Fruit fly (Drosophila melanogaster) whole organism, embryonic: ENCODE results near the gene Sym.

Experiments used
- BEAF-32 ChIP-seq: fragments of 200-800 bp; sonication (Bioruptor generic); optimal IDR thresholded peaks from 3 replicates; lab custom pipeline; 2017; ENCODE audit warnings: missing biosample characterization, missing genetic modification characterization, mild to moderate bottlenecking, moderate library complexity, missing genetic modification reagents
- CG10274 ChIP-seq: fragments of 200-800 bp; sonication (Bioruptor generic); optimal IDR thresholded peaks from 3 replicates; lab custom pipeline; 2017; ENCODE audit warnings: missing biosample characterization, mild to moderate bottlenecking, missing genetic modification characterization
- CG10366 ChIP-seq: fragments of 200-800 bp; sonication (Bioruptor generic); IDR thresholded peaks from 2 replicates; pipeline ENCODE4 v1.3.6; 2022; ENCODE audit warnings: missing biosample characterization, missing genetic modification characterization
- CG14860 ChIP-seq: fragments of 200-800 bp; sonication (Bioruptor generic); IDR thresholded peaks from 3 replicates; pipeline ENCODE4 v1.3.6; 2022; ENCODE audit warnings: missing biosample characterization, missing genetic modification characterization; ENCODE audit not compliant: partially characterized antibody
- CG1602 ChIP-seq: fragments of 200-800 bp; sonication (Bioruptor generic); optimal IDR thresholded peaks from 3 replicates; lab custom pipeline; 2016; ENCODE audit warnings: missing biosample characterization, missing genetic modification characterization
- CG1603 ChIP-seq: fragments of 200-800 bp; sonication (Bioruptor generic); optimal IDR thresholded peaks from 2 replicates; lab custom pipeline; 2019; ENCODE audit warnings: missing biosample characterization, mild to moderate bottlenecking, missing genetic modification characterization, moderate library complexity
- CG17612 ChIP-seq: fragments of 200-800 bp; sonication (Bioruptor generic); IDR thresholded peaks from 2 replicates; pipeline ENCODE4 v1.3.6; 2022; ENCODE audit warnings: missing biosample characterization, missing genetic modification characterization
- CG17802 ChIP-seq: fragments of 200-800 bp; sonication (Bioruptor generic); optimal IDR thresholded peaks from 2 replicates; lab custom pipeline; 2018; ENCODE audit warnings: missing biosample characterization, mild to moderate bottlenecking, missing genetic modification characterization, moderate library complexity
- CG18476 ChIP-seq: fragments of 200-800 bp; sonication (Bioruptor generic); optimal IDR thresholded peaks from 2 replicates; lab custom pipeline; 2016; ENCODE audit warnings: missing biosample characterization, mild to moderate bottlenecking, missing genetic modification characterization
- CG33557 ChIP-seq: fragments of 200-800 bp; sonication (Bioruptor generic); optimal IDR thresholded peaks from 2 replicates; lab custom pipeline; 2019; ENCODE audit warnings: missing biosample characterization, mild to moderate bottlenecking, missing genetic modification characterization, moderate library complexity
- CG3995 ChIP-seq: fragments of 200-800 bp; sonication (Bioruptor generic); optimal IDR thresholded peaks from 3 replicates; lab custom pipeline; 2016; ENCODE audit warnings: missing biosample characterization, missing genetic modification characterization
- CG4328 ChIP-seq: fragments of 200-800 bp; sonication (Bioruptor generic); optimal IDR thresholded peaks from 3 replicates; lab custom pipeline; 2017; ENCODE audit warnings: missing biosample characterization, missing genetic modification reagents, missing genetic modification characterization
- CG4404 ChIP-seq: fragments of 200-800 bp; sonication (Bioruptor generic); IDR thresholded peaks from 2 replicates; pipeline ENCODE4 v1.3.6; 2022; ENCODE audit warnings: missing biosample characterization, missing genetic modification characterization
- CG4730 ChIP-seq: fragments of 200-800 bp; sonication (Bioruptor generic); IDR thresholded peaks from 2 replicates; pipeline ENCODE4 v1.3.6; 2022; ENCODE audit warnings: missing biosample characterization, missing genetic modification characterization
- CG6791 ChIP-seq: fragments of 200-800 bp; sonication (Bioruptor generic); IDR thresholded peaks from 3 replicates; pipeline ENCODE4 v1.3.6; 2022; ENCODE audit warnings: missing biosample characterization, missing genetic modification characterization; ENCODE audit not compliant: partially characterized antibody
- CG7271 ChIP-seq: fragments of 200-800 bp; sonication (Bioruptor generic); optimal IDR thresholded peaks from 2 replicates; lab custom pipeline; 2018; ENCODE audit warnings: missing biosample characterization, mild to moderate bottlenecking, missing genetic modification characterization, moderate library complexity
- CHES-1-like ChIP-seq: fragments of 200-800 bp; sonication (Bioruptor generic); optimal IDR thresholded peaks from 2 replicates; lab custom pipeline; 2016; ENCODE audit warnings: missing biosample characterization, missing genetic modification characterization
- CoRest ChIP-seq: fragments of 200-800 bp; sonication (Bioruptor generic); optimal IDR thresholded peaks from 3 replicates; lab custom pipeline; 2018; ENCODE audit warnings: missing biosample characterization, mild to moderate bottlenecking, missing genetic modification characterization, moderate library complexity
- Dad ChIP-seq: fragments of 200-800 bp; sonication (Bioruptor generic); optimal IDR thresholded peaks from 3 replicates; lab custom pipeline; 2016; ENCODE audit warnings: missing biosample characterization, missing genetic modification characterization
- Deaf1 ChIP-seq: fragments of 200-800 bp; optimal IDR thresholded peaks from 3 replicates; lab custom pipeline; 2019; ENCODE audit warnings: missing biosample characterization, mild to moderate bottlenecking, missing genetic modification characterization, moderate library complexity
- Dll ChIP-seq: fragments of 200-800 bp; sonication (Bioruptor generic); IDR thresholded peaks from 4 replicates; pipeline ENCODE4 v1.3.6; 2022; ENCODE audit warnings: missing biosample characterization, missing genetic modification characterization; ENCODE audit not compliant: partially characterized antibody
- ERR ChIP-seq: fragments of 200-800 bp; sonication (Bioruptor generic); optimal IDR thresholded peaks from 2 replicates; lab custom pipeline; 2016; ENCODE audit warnings: missing biosample characterization, missing genetic modification characterization
- Eip74EF ChIP-seq, 2 experiments: fragments of 200-800 bp in 1 of 2; fragments of >200 bp in 1 of 2; sonication (Bioruptor generic) in 1 of 2; optimal IDR thresholded peaks; 2 replicates each; lab custom pipeline; 2017 to 2019; ENCODE audit warnings: missing biosample characterization in 2 of 2, missing genetic modification characterization in 2 of 2, mild to moderate bottlenecking in 1 of 2, moderate library complexity in 1 of 2
- HLHmδ ChIP-seq: fragments of 200-800 bp; sonication (Bioruptor generic); optimal IDR thresholded peaks from 2 replicates; lab custom pipeline; 2018; ENCODE audit warnings: missing biosample characterization, mild to moderate bottlenecking, missing genetic modification characterization, moderate library complexity
- Lim3 ChIP-seq: fragments of 200-800 bp; sonication (Bioruptor generic); IDR thresholded peaks from 2 replicates; pipeline ENCODE4 v1.3.6; 2022; ENCODE audit warnings: missing biosample characterization, missing genetic modification characterization
- MBD-R2 ChIP-seq: fragments of 200-800 bp; sonication (Bioruptor generic); IDR thresholded peaks from 2 replicates; pipeline ENCODE4 v1.3.6; 2022; ENCODE audit warnings: missing biosample characterization, missing genetic modification characterization
- MESR4 ChIP-seq: fragments of 200-800 bp; sonication (Bioruptor generic); optimal IDR thresholded peaks from 2 replicates; lab custom pipeline; 2018; ENCODE audit warnings: missing biosample characterization, mild to moderate bottlenecking, missing genetic modification characterization, moderate library complexity
- Mes4 ChIP-seq: fragments of 200-800 bp; sonication (Bioruptor generic); optimal IDR thresholded peaks from 2 replicates; lab custom pipeline; 2016; ENCODE audit warnings: missing biosample characterization, missing genetic modification characterization
- Sox102F ChIP-seq: fragments of 200-800 bp; sonication (Bioruptor generic); optimal IDR thresholded peaks from 2 replicates; lab custom pipeline; 2018; ENCODE audit warnings: missing biosample characterization, mild to moderate bottlenecking, missing genetic modification characterization, moderate library complexity
- Taf1 ChIP-seq: fragments of 200-800 bp; sonication (Bioruptor generic); IDR thresholded peaks from 2 replicates; pipeline ENCODE4 v1.3.6; 2022; ENCODE audit warnings: missing biosample characterization, missing genetic modification characterization
- ab ChIP-seq: fragments of 200-800 bp; sonication (Bioruptor generic); optimal IDR thresholded peaks from 2 replicates; lab custom pipeline; 2016; ENCODE audit warnings: missing biosample characterization, missing genetic modification characterization
- al ChIP-seq: fragments of 200-800 bp; sonication (Bioruptor generic); IDR thresholded peaks from 2 replicates; pipeline ENCODE4 v1.3.6; 2022; ENCODE audit warnings: missing biosample characterization, missing genetic modification characterization
- ara ChIP-seq: fragments of 200-800 bp; sonication (Bioruptor generic); IDR thresholded peaks from 2 replicates; pipeline ENCODE4 v1.3.6; 2022; ENCODE audit warnings: missing biosample characterization, missing genetic modification characterization
- bbx ChIP-seq: fragments of 200-800 bp; sonication (Bioruptor generic); IDR thresholded peaks from 2 replicates; pipeline ENCODE4 v1.3.6; 2022; ENCODE audit warnings: missing biosample characterization, missing genetic modification characterization; ENCODE audit not compliant: partially characterized antibody
- crp ChIP-seq, 2 experiments: fragments of 200-800 bp; sonication (Bioruptor generic); optimal IDR thresholded peaks; 2 replicates in 1 of 2; 3 replicates in 1 of 2; lab custom pipeline; 2017; ENCODE audit warnings: missing biosample characterization in 2 of 2, missing genetic modification characterization in 2 of 2, mild to moderate bottlenecking in 1 of 2, moderate library complexity in 1 of 2
- dimm ChIP-seq: fragments of 200-800 bp; sonication (Bioruptor generic); IDR thresholded peaks from 2 replicates; pipeline ENCODE4 v1.3.6; 2022; ENCODE audit warnings: missing biosample characterization, missing genetic modification characterization
- ems ChIP-seq: fragments of 200-800 bp; sonication (Bioruptor generic); optimal IDR thresholded peaks from 3 replicates; lab custom pipeline; 2016; ENCODE audit warnings: missing biosample characterization, missing genetic modification characterization
- fd96Cb ChIP-seq: fragments of 200-800 bp; sonication (Bioruptor generic); optimal IDR thresholded peaks from 2 replicates; lab custom pipeline; 2018; ENCODE audit warnings: missing biosample characterization, mild to moderate bottlenecking, missing genetic modification characterization, moderate library complexity
- insv ChIP-seq, 2 experiments: fragments of 200-800 bp; sonication (Bioruptor generic); optimal IDR thresholded peaks; 3 replicates each; lab custom pipeline; 2016 to 2018; ENCODE audit warnings: missing biosample characterization in 2 of 2, missing genetic modification characterization in 2 of 2
- jumu ChIP-seq: fragments of 200-800 bp; sonication (Bioruptor generic); optimal IDR thresholded peaks from 3 replicates; lab custom pipeline; 2016; ENCODE audit warnings: missing biosample characterization, missing genetic modification characterization
- maf-S ChIP-seq: fragments of 200-800 bp; sonication (Bioruptor generic); optimal IDR thresholded peaks from 2 replicates; lab custom pipeline; 2016; ENCODE audit warnings: missing biosample characterization, missing genetic modification characterization
- pho ChIP-seq: fragments of 200-800 bp; sonication (Bioruptor generic); optimal IDR thresholded peaks from 2 replicates; lab custom pipeline; 2016; ENCODE audit warnings: missing biosample characterization, missing genetic modification characterization
- row ChIP-seq: fragments of 200-800 bp; sonication (Bioruptor generic); IDR thresholded peaks from 3 replicates; pipeline ENCODE4 v1.3.6; 2022; ENCODE audit warnings: missing biosample characterization, missing genetic modification characterization
- schlank ChIP-seq: fragments of 200-800 bp; sonication (Bioruptor generic); optimal IDR thresholded peaks from 2 replicates; lab custom pipeline; 2018; ENCODE audit warnings: missing biosample characterization, mild to moderate bottlenecking, missing genetic modification characterization
- sim ChIP-seq: fragments of 200-800 bp; sonication (Bioruptor generic); IDR thresholded peaks from 2 replicates; pipeline ENCODE4 v1.3.6; 2022; ENCODE audit warnings: missing biosample characterization, missing genetic modification characterization
- sqz ChIP-seq: fragments of 200-800 bp; sonication (Bioruptor generic); optimal IDR thresholded peaks from 3 replicates; lab custom pipeline; 2018; ENCODE audit warnings: missing biosample characterization, mild to moderate bottlenecking, missing genetic modification characterization
- tin ChIP-seq: fragments of 200-800 bp; sonication (Bioruptor generic); optimal IDR thresholded peaks from 3 replicates; lab custom pipeline; 2016; ENCODE audit warnings: missing biosample characterization, missing genetic modification characterization
- twi ChIP-seq: fragments of 200-800 bp; optimal IDR thresholded peaks from 2 replicates; lab custom pipeline; 2019; ENCODE audit warnings: missing biosample characterization, mild to moderate bottlenecking, missing genetic modification characterization, moderate library complexity
- usp ChIP-seq: fragments of >200 bp; optimal IDR thresholded peaks from 2 replicates; lab custom pipeline; 2017; ENCODE audit warnings: missing biosample characterization, missing genetic modification characterization
- zen ChIP-seq: fragments of 200-800 bp; sonication (Bioruptor generic); optimal IDR thresholded peaks from 3 replicates; lab custom pipeline; 2018; ENCODE audit warnings: missing biosample characterization, mild to moderate bottlenecking, missing genetic modification characterization, moderate library complexity

The Sym gene

dm6 chr3R:5791497-5791896 lies 49.2 kb upstream of the Sym start, which contains the start of gene Hpf1 (continued):
- TF ChIP-seq MBD-R2, result peak; percentile 99
- peak; percentile 98 for TF ChIP-seq CG1602 (GFP tag; lab: Kevin White, UChicago)
- peak; percentile 97 for TF ChIP-seq ERR (GFP tag; lab: Kevin White, UChicago)
- TF ChIP-seq maf-S (GFP tag; lab: Kevin White, UChicago), result peak; percentile 98
- peak; percentile 98 for TF ChIP-seq Dad
- peak; percentile 98 for TF ChIP-seq jumu
- TF ChIP-seq fd96Cb, result peak; percentile 98
- peak; percentile 92 for TF ChIP-seq dimm (GFP tag; lab: Robert Waterston, UW)
- peak; percentile 85 for TF ChIP-seq Deaf1 (tag; lab: Kevin White, UChicago)
- peak; percentile 93 for TF ChIP-seq CG3995
- peak; percentile 96 for TF ChIP-seq ab (GFP tag; lab: Kevin White, UChicago)
- TF ChIP-seq row, result peak; percentile 99
- peak; percentile 97 for TF ChIP-seq Taf1 (GFP tag; lab: Robert Waterston, UW)
- peak in 1 of 2 experiments; percentile 97 for TF ChIP-seq Eip74EF (GFP tag; optimal IDR thresholded peaks at IDR 0.05; lab: Kevin White, UChicago)
- peak; percentile 97 for TF ChIP-seq zen (tag; lab: Kevin White, UChicago)
- TF ChIP-seq Dll (GFP tag; lab: Robert Waterston, UW), result peak; percentile 55; the same call in 3 of the 4 replicates
- TF ChIP-seq usp (GFP tag; lab: Kevin White, UChicago), result no peak
- TF ChIP-seq CG10274 (GFP tag; lab: Kevin White, UChicago), result peak; percentile 93
- TF ChIP-seq CG4328 (GFP tag; lab: Kevin White, UChicago), result peak; percentile 94
- TF ChIP-seq CG1603 (tag; lab: Kevin White, UChicago), result peak; percentile 97
- TF ChIP-seq tin (GFP tag; lab: Kevin White, UChicago), result peak; percentile 98
- peak in 1 of 2 experiments; percentile 69 for TF ChIP-seq crp (GFP tag; optimal IDR thresholded peaks at IDR 0.05; lab: Kevin White, UChicago)
- peak; percentile 86 for TF ChIP-seq MESR4 (GFP tag; lab: Kevin White, UChicago)
- TF ChIP-seq sqz, result peak; percentile 91
- peak; percentile 96 for TF ChIP-seq CG4730 (GFP tag; lab: Robert Waterston, UW)
- TF ChIP-seq twi (tag; lab: Kevin White, UChicago), result peak; percentile 94
- TF ChIP-seq sim (GFP tag; lab: Robert Waterston, UW), result peak; percentile 93
- TF ChIP-seq pho (GFP tag; lab: Kevin White, UChicago), result peak; percentile 99
- TF ChIP-seq HLHmδ (GFP tag; lab: Kevin White, UChicago), result no peak
- peak; percentile 97 for TF ChIP-seq Mes4
- peak; percentile 59; the same call in 1 of the 3 replicates for TF ChIP-seq CG6791 (GFP tag; lab: Robert Waterston, UW)
- TF ChIP-seq CG18476 (GFP tag; lab: Kevin White, UChicago), result peak; percentile 96
- peak; percentile 95 for TF ChIP-seq CG17612 (GFP tag; lab: Robert Waterston, UW)
- TF ChIP-seq Lim3 (GFP tag; lab: Robert Waterston, UW), result peak; percentile 85
- peak; percentile 98 for TF ChIP-seq al (GFP tag; lab: Robert Waterston, UW)
- TF ChIP-seq ems, result peak; percentile 99
- TF ChIP-seq ara, result peak; percentile 96
- no peak for TF ChIP-seq CG14860 (GFP tag; lab: Robert Waterston, UW)
- peak; percentile 99 for TF ChIP-seq Sox102F (GFP tag; lab: Kevin White, UChicago)
- TF ChIP-seq bbx (GFP tag; lab: Robert Waterston, UW), result no peak
- peak; percentile 98 for TF ChIP-seq schlank (tag; lab: Kevin White, UChicago)
- TF ChIP-seq CG33557 (GFP tag; lab: Kevin White, UChicago), result peak; percentile 89
- peak; percentile 99 for TF ChIP-seq CHES-1-like
- TF ChIP-seq CoRest (tag; lab: Kevin White, UChicago), result peak; percentile 99
- peak; percentile 97 for TF ChIP-seq CG4404
- TF ChIP-seq CG17802, result peak; percentile 79
- TF ChIP-seq CG7271 (tag; lab: Kevin White, UChicago), result peak; percentile 90
- TF ChIP-seq CG10366, result peak; percentile 97
- TF ChIP-seq BEAF-32 (GFP tag; lab: Kevin White, UChicago), result peak; percentile 44
- peak; percentile 58 to 81 for TF ChIP-seq insv (GFP tag; optimal IDR thresholded peaks at IDR 0.05; lab: Kevin White, UChicago)
